Fruit fly (Drosophila melanogaster): ENCODE measurements around the gene Spase22-23.

DNA sequence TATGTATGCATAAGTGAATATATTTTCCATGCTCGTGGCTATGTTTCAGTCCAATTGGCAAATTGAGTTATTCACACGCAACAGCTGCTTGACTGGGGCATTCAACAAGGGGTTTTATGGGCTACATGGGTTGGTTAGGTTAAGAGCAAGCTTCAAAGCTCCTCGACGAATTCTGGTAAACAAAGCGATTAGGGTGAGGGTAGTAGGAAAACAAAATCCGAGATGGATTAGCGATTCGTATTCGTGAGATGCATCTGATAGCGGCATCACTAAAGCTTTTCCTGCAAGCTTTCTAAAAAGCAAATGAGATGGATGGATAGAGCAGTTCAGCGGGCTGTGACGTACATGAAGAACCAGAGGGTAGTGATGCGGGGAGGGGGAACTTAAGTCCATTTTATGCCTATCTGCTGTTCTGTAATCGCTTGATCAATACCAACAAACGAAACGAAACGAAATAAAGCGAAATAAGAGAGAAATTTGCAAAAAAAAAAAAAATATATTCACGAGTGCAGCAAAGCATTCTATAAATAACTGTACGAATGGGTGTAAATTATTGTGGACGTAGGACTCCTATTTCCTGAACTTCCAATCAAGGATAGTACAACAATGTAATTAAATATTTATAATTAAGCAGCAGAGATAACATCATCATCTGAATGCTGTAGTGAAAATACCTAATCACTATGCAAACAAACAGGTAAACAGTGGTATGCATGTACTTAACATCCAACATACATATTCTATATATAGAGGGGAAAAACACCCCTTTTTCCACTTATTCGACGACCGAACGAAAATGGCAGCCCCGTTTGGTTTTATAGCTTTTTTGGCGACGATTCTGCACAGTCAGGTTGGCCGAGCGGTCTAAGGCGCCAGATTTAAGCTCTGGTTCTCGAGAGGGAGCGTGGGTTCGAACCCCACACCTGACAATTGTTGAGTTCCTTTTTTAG lies 34.9 kb upstream of the Spase22-23 start:
- no peak for TF ChIP-seq Hnf4 (GFP tag; optimal IDR thresholded peaks at IDR 0.05)
- no peak for TF ChIP-seq br (GFP tag; optimal IDR thresholded peaks at IDR 0.05)
- TF ChIP-seq pan (optimal IDR thresholded peaks at IDR 0.05) = no peak
- no peak for TF ChIP-seq Abd-B (GFP tag; optimal IDR thresholded peaks at IDR 0.05)
- TF ChIP-seq GATAd (GFP tag; optimal IDR thresholded peaks at IDR 0.05) = no peak
- TF ChIP-seq dl (GFP tag; optimal IDR thresholded peaks at IDR 0.05; ENCODE audit: insufficient read depth in 1 of 2, partially characterized antibody in 2 of 2) = no peak
- TF ChIP-seq Hr83 (GFP tag; optimal IDR thresholded peaks at IDR 0.05; ENCODE audit: poor library complexity, severe bottlenecking) = no peak
- TF ChIP-seq lola (GFP tag; optimal IDR thresholded peaks at IDR 0.05) = no peak
- no peak for TF ChIP-seq usp (GFP tag; optimal IDR thresholded peaks at IDR 0.05)
- no peak for TF ChIP-seq Myc (optimal IDR thresholded peaks at IDR 0.05)
- no peak for TF ChIP-seq Jra (GFP tag; optimal IDR thresholded peaks at IDR 0.05)
- TF ChIP-seq Hr78 (GFP tag; optimal IDR thresholded peaks at IDR 0.05) = no peak
- no peak for TF ChIP-seq Sp1 (GFP tag; optimal IDR thresholded peaks at IDR 0.05)
- TF ChIP-seq jim (GFP tag; optimal IDR thresholded peaks at IDR 0.05) = no peak
